Worm (Caenorhabditis elegans) whole organism, mixed stage, embryonic: ENCODE data around the gene F21H7.5.

Experiments
- elt-3 ChIP-seq: fragments of 150-350 bp; optimal IDR thresholded peaks from 2 replicates; lab custom pipeline; 2014; ENCODE audit warnings: missing biosample characterization, missing genetic modification characterization
- flh-1 ChIP-seq: fragments of 200-800 bp; sonication (Bioruptor generic); optimal IDR thresholded peaks from 2 replicates; lab custom pipeline; 2018; ENCODE audit warnings: mild to moderate bottlenecking, missing genetic modification characterization, moderate library complexity, missing compliant biosample characterization
- mep-1 ChIP-seq: fragments of 150-350 bp; optimal IDR thresholded peaks from 2 replicates; lab custom pipeline; 2017; ENCODE audit warnings: missing biosample characterization, missing genetic modification reagents, missing genetic modification characterization, inconsistent platforms
- nhr-12 ChIP-seq: fragments of 150-350 bp; optimal IDR thresholded peaks from 2 replicates; lab custom pipeline; 2014; ENCODE audit warnings: missing biosample characterization, missing genetic modification characterization
- nhr-28 ChIP-seq: fragments of 150-350 bp; optimal IDR thresholded peaks from 2 replicates; lab custom pipeline; 2014; ENCODE audit warnings: missing biosample characterization, missing genetic modification characterization
- nhr-76 ChIP-seq: sonication (generic microtip); optimal IDR thresholded peaks from 2 replicates; lab custom pipeline; 2017; ENCODE audit warnings: missing biosample characterization, missing genetic modification characterization
- pha-4 ChIP-seq: fragments of 150-350 bp; optimal IDR thresholded peaks from 2 replicates; lab custom pipeline; 2018; ENCODE audit warnings: missing biosample characterization, missing genetic modification reagents, missing genetic modification characterization
- snpc-4 ChIP-seq: fragments of 150-350 bp; optimal IDR thresholded peaks from 2 replicates; lab custom pipeline; 2014; ENCODE audit warnings: missing biosample characterization, missing genetic modification characterization
- tbx-8 ChIP-seq: fragments of 200-800 bp; sonication (Bioruptor generic); optimal IDR thresholded peaks from 2 replicates; lab custom pipeline; 2018; ENCODE audit warnings: mild to moderate bottlenecking, missing genetic modification characterization, moderate library complexity, missing compliant biosample characterization
- unc-120 ChIP-seq: sonication (generic microtip); optimal IDR thresholded peaks from 2 replicates; lab custom pipeline; 2017; ENCODE audit warnings: missing genetic modification characterization, missing compliant biosample characterization; ENCODE audit not compliant: poor library complexity, severe bottlenecking
- unc-39 ChIP-seq: fragments of 150-350 bp; optimal IDR thresholded peaks from 2 replicates; lab custom pipeline; 2014; ENCODE audit warnings: missing biosample characterization, missing genetic modification characterization
- unc-62 ChIP-seq: fragments of 150-350 bp; optimal IDR thresholded peaks from 2 replicates; lab custom pipeline; 2014; ENCODE audit warnings: missing biosample characterization, missing genetic modification reagents, missing genetic modification characterization

- TF ChIP-seq nhr-12 (tag; lab: Kevin White, UChicago) (no peak), mep-1 (no peak), pha-4 (tag; lab: Kevin White, UChicago) (no peak), unc-120 (tag; lab: Kevin White, UChicago) (no peak), flh-1 (no peak), nhr-76 (tag; lab: Kevin White, UChicago) (no peak), snpc-4 (tag; lab: Kevin White, UChicago) (no peak), unc-62 (GFP tag; lab: Kevin White, UChicago) (no peak), tbx-8 (GFP tag; lab: Kevin White, UChicago) (no peak), elt-3 (tag; lab: Kevin White, UChicago) (no peak), unc-39 (tag; lab: Kevin White, UChicago) (no peak), nhr-28 (tag; lab: Kevin White, UChicago) (no peak)
Measured at ce11 chrV:16210257-16211002, 26.9 kb upstream of the F21H7.5 start, which contains the start of gene F11A5.16.
